In genomic region chr2L:2193357-2193780, dm6 we compare ENCODE assay signal across 1 fruit fly cellular context.
A peak's percentile ranks its signal among the peaks of the same experiment; 100 is the strongest.
TF ChIP-seq lines count a peak whose summit lies in the region.

No protein-coding gene starts in this region.

TF ChIP-seq in whole organism, embryonic, 481 proteins besides CTCF, POLR2A, EP300 and RAD21 (continued from another document and continues in another):
- TF ChIP-seq CG11093 (GFP tag; IDR thresholded peaks at IDR 0.05; lab: Robert Waterston, UW) (peak; percentile 33; the same call in 1 of the 3 replicates), zen (tag; optimal IDR thresholded peaks at IDR 0.05; lab: Kevin White, UChicago) (no peak), CG11085 (GFP tag; IDR thresholded peaks at IDR 0.05; lab: Robert Waterston, UW) (no peak), CG2712 (tag; optimal IDR thresholded peaks at IDR 0.05; lab: Kevin White, UChicago) (peak; percentile 42), CG9727 (GFP tag; optimal IDR thresholded peaks at IDR 0.05; lab: Kevin White, UChicago) (peak; percentile 16), Ssrp (tag; optimal IDR thresholded peaks at IDR 0.05; lab: Kevin White, UChicago) (no peak), CG9817 (tag; optimal IDR thresholded peaks at IDR 0.05; lab: Kevin White, UChicago) (peak; percentile 11), z (GFP tag; IDR thresholded peaks at IDR 0.05; lab: Robert Waterston, UW) (no peak), odd (GFP tag; optimal IDR thresholded peaks at IDR 0.05; lab: Kevin White, UChicago) (peak; percentile 2), sim (GFP tag; IDR thresholded peaks at IDR 0.05; lab: Robert Waterston, UW) (no peak), CG8089 (GFP tag; optimal IDR thresholded peaks at IDR 0.05; lab: Kevin White, UChicago) (peak; percentile 39), az2 (GFP tag; optimal IDR thresholded peaks at IDR 0.05; lab: Kevin White, UChicago) (no peak), fd102C (GFP tag; optimal IDR thresholded peaks at IDR 0.05; lab: Kevin White, UChicago) (no peak), CG2889 (GFP tag; IDR thresholded peaks at IDR 0.05; lab: Robert Waterston, UW) (no peak), klu (GFP tag; IDR thresholded peaks at IDR 0.05; lab: Robert Waterston, UW) (no peak), CG3065 (GFP tag; optimal IDR thresholded peaks at IDR 0.05; lab: Kevin White, UChicago) (no peak), CG1603 (tag; optimal IDR thresholded peaks at IDR 0.05; lab: Kevin White, UChicago) (peak; percentile 65), CG6813 (GFP tag; optimal IDR thresholded peaks at IDR 0.05; lab: Kevin White, UChicago) (peak; percentile 57), sr (GFP tag; IDR thresholded peaks at IDR 0.05; lab: Robert Waterston, UW) (no peak), Abd-B (GFP tag; optimal IDR thresholded peaks at IDR 0.05; lab: Kevin White, UChicago) (peak; percentile 47), CG15696 (tag; optimal IDR thresholded peaks at IDR 0.05; lab: Kevin White, UChicago) (no peak), YL-1 (GFP tag; optimal IDR thresholded peaks at IDR 0.05; lab: Kevin White, UChicago) (peak; percentile 63), Spps (tag; optimal IDR thresholded peaks at IDR 0.05; lab: Kevin White, UChicago) (no peak), CG2678 (tag; optimal IDR thresholded peaks at IDR 0.05; lab: Kevin White, UChicago) (peak; percentile 50), MBD-R2 (GFP tag; IDR thresholded peaks at IDR 0.05; lab: Robert Waterston, UW) (no peak), bbx (GFP tag; IDR thresholded peaks at IDR 0.05; lab: Robert Waterston, UW; ENCODE audit: partially characterized antibody) (no peak), chif (GFP tag; optimal IDR thresholded peaks at IDR 0.05; lab: Kevin White, UChicago) (no peak), CG6654 (GFP tag; optimal IDR thresholded peaks at IDR 0.05; lab: Kevin White, UChicago) (no peak), so (GFP tag; IDR thresholded peaks at IDR 0.05; lab: Robert Waterston, UW) (no peak), CG16779 (GFP tag; IDR thresholded peaks at IDR 0.05; lab: Robert Waterston, UW) (no peak), Optix (GFP tag; IDR thresholded peaks at IDR 0.05; lab: Robert Waterston, UW) (no peak), lmd (GFP tag; IDR thresholded peaks at IDR 0.05; lab: Robert Waterston, UW) (no peak), CG11695 (GFP tag; IDR thresholded peaks at IDR 0.05; lab: Robert Waterston, UW) (no peak), Bdp1 (GFP tag; optimal IDR thresholded peaks at IDR 0.05; lab: Kevin White, UChicago) (peak; percentile 4), ATbp (GFP tag; optimal IDR thresholded peaks at IDR 0.05; lab: Kevin White, UChicago) (no peak), Ets65A (GFP tag; lab: Kevin White, UChicago) (no peak), lov (optimal IDR thresholded peaks at IDR 0.05; lab: Kevin White, UChicago) (no peak), lov (GFP tag; IDR thresholded peaks at IDR 0.05; lab: Robert Waterston, UW) (no peak), CG1602 (GFP tag; optimal IDR thresholded peaks at IDR 0.05; lab: Kevin White, UChicago) (no peak), CG6254 (GFP tag; optimal IDR thresholded peaks at IDR 0.05; lab: Kevin White, UChicago) (peak; percentile 73), CG17612 (GFP tag; IDR thresholded peaks at IDR 0.05; lab: Robert Waterston, UW) (no peak), CG4328 (GFP tag; optimal IDR thresholded peaks at IDR 0.05; lab: Kevin White, UChicago) (peak; percentile 9), dmrt11E (tag; optimal IDR thresholded peaks at IDR 0.05; lab: Kevin White, UChicago) (no peak), Lhr (GFP tag; optimal IDR thresholded peaks at IDR 0.05; lab: Kevin White, UChicago) (peak; percentile 100), Dll (GFP tag; IDR thresholded peaks at IDR 0.05; lab: Robert Waterston, UW; ENCODE audit: partially characterized antibody) (no peak), tll (GFP tag; optimal IDR thresholded peaks at IDR 0.05; lab: Kevin White, UChicago) (no peak), gce (GFP tag; IDR thresholded peaks at IDR 0.05; lab: Robert Waterston, UW) (no peak), CG32767 (GFP tag; IDR thresholded peaks at IDR 0.05; lab: Robert Waterston, UW) (no peak), CG43689 (GFP tag; IDR thresholded peaks at IDR 0.05; lab: Robert Waterston, UW) (no peak), GATAe (GFP tag; conservative IDR thresholded peaks at IDR 0.05; lab: Robert Waterston, UW) (no peak), jumu (GFP tag; optimal IDR thresholded peaks at IDR 0.05; lab: Kevin White, UChicago) (no peak), CG12659 (GFP tag; optimal IDR thresholded peaks at IDR 0.05; lab: Kevin White, UChicago) (peak; percentile 86), dm (GFP tag; optimal IDR thresholded peaks at IDR 0.05; lab: Kevin White, UChicago) (peak; percentile 83), CG9932 (GFP tag; IDR thresholded peaks at IDR 0.05; lab: Robert Waterston, UW) (no peak), slp2 (GFP tag; optimal IDR thresholded peaks at IDR 0.05; lab: Kevin White, UChicago) (no peak), Nf-YA (GFP tag; IDR thresholded peaks at IDR 0.05; lab: Robert Waterston, UW) (no peak), CG6272 (GFP tag; IDR thresholded peaks at IDR 0.05; lab: Robert Waterston, UW) (peak; percentile 51), CG11398 (GFP tag; optimal IDR thresholded peaks at IDR 0.05; lab: Kevin White, UChicago) (peak; percentile 29), nerfin-2 (GFP tag; IDR thresholded peaks at IDR 0.05; lab: Robert Waterston, UW; ENCODE audit: partially characterized antibody) (no peak), inv (GFP tag; IDR thresholded peaks at IDR 0.05; lab: Robert Waterston, UW; ENCODE audit: partially characterized antibody) (no peak), gt (GFP tag; IDR thresholded peaks at IDR 0.05; lab: Robert Waterston, UW) (no peak), Med (GFP tag; lab: Kevin White, UChicago) (peak; percentile 88), CG4707 (GFP tag; optimal IDR thresholded peaks at IDR 0.05; lab: Kevin White, UChicago) (no peak), HHEX (GFP tag; optimal IDR thresholded peaks at IDR 0.05; lab: Kevin White, UChicago) (peak; percentile 24), Sry-β (GFP tag; optimal IDR thresholded peaks at IDR 0.05; lab: Kevin White, UChicago) (peak; percentile 69), h (optimal IDR thresholded peaks at IDR 0.05; lab: Kevin White, UChicago) (no peak), BtbVII (GFP tag; optimal IDR thresholded peaks at IDR 0.05; lab: Kevin White, UChicago) (peak; percentile 55), HLH3B (GFP tag; IDR thresholded peaks at IDR 0.05; lab: Robert Waterston, UW) (no peak), Atf-2 (GFP tag; optimal IDR thresholded peaks at IDR 0.05; lab: Kevin White, UChicago) (no peak), CG7786 (GFP tag; optimal IDR thresholded peaks at IDR 0.05; lab: Kevin White, UChicago) (no peak), Hr3 (GFP tag; optimal IDR thresholded peaks at IDR 0.05; lab: Kevin White, UChicago) (no peak), zfh2 (GFP tag; optimal IDR thresholded peaks at IDR 0.05; lab: Kevin White, UChicago) (no peak), vfl (GFP tag; optimal IDR thresholded peaks at IDR 0.05; lab: Kevin White, UChicago) (peak; percentile 26), stc (GFP tag; IDR thresholded peaks at IDR 0.05; lab: Robert Waterston, UW) (no peak), grn (GFP tag; optimal IDR thresholded peaks at IDR 0.05; lab: Kevin White, UChicago) (no peak), seq (GFP tag; IDR thresholded peaks at IDR 0.05; lab: Robert Waterston, UW) (no peak), CG6854 (GFP tag; optimal IDR thresholded peaks at IDR 0.05; lab: Kevin White, UChicago) (peak; percentile 53), ash1 (GFP tag; optimal IDR thresholded peaks at IDR 0.05; lab: Kevin White, UChicago) (no peak), CG34422 (GFP tag; IDR thresholded peaks at IDR 0.05; lab: Robert Waterston, UW) (no peak), CG10147 (GFP tag; optimal IDR thresholded peaks at IDR 0.05; lab: Kevin White, UChicago) (no peak), Dip3 (GFP tag; optimal IDR thresholded peaks at IDR 0.05; lab: Kevin White, UChicago) (no peak), Hmr (GFP tag; optimal IDR thresholded peaks at IDR 0.05; lab: Kevin White, UChicago) (peak; percentile 97), Sin3A (optimal IDR thresholded peaks at IDR 0.05; lab: Kevin White, UChicago) (peak; percentile 3), NfI (GFP tag; optimal IDR thresholded peaks at IDR 0.05; lab: Kevin White, UChicago) (peak; percentile 44), CG17385 (GFP tag; optimal IDR thresholded peaks at IDR 0.05; lab: Kevin White, UChicago) (peak; percentile 62), Chrac-16 (GFP tag; optimal IDR thresholded peaks at IDR 0.05; lab: Kevin White, UChicago) (no peak), CG18262 (tag; optimal IDR thresholded peaks at IDR 0.05; lab: Kevin White, UChicago) (peak; percentile 26), br (optimal IDR thresholded peaks at IDR 0.05; lab: Kevin White, UChicago) (no peak), CG31441 (GFP tag; IDR thresholded peaks at IDR 0.05; lab: Robert Waterston, UW) (no peak), chinmo (GFP tag; IDR thresholded peaks at IDR 0.05; lab: Robert Waterston, UW; ENCODE audit: partially characterized antibody) (no peak), CG16813 (GFP tag; IDR thresholded peaks at IDR 0.05; lab: Robert Waterston, UW; ENCODE audit: partially characterized antibody) (no peak), CG1024 (GFP tag; IDR thresholded peaks at IDR 0.05; lab: Robert Waterston, UW) (no peak), fu2 (GFP tag; optimal IDR thresholded peaks at IDR 0.05; lab: Kevin White, UChicago) (no peak), NC2β (GFP tag; optimal IDR thresholded peaks at IDR 0.05; lab: Kevin White, UChicago) (peak; percentile 21), CG31224 (GFP tag; IDR thresholded peaks at IDR 0.05; lab: Robert Waterston, UW) (no peak), CG15011 (GFP tag; optimal IDR thresholded peaks at IDR 0.05; lab: Kevin White, UChicago) (no peak), Sox100B (GFP tag; optimal IDR thresholded peaks at IDR 0.05; lab: Kevin White, UChicago) (no peak), disco-r (GFP tag; optimal IDR thresholded peaks at IDR 0.05; lab: Kevin White, UChicago) (peak; percentile 15), CG4730 (GFP tag; IDR thresholded peaks at IDR 0.05; lab: Robert Waterston, UW) (no peak), CG10366 (GFP tag; IDR thresholded peaks at IDR 0.05; lab: Robert Waterston, UW) (no peak), Trl (optimal IDR thresholded peaks at IDR 0.05; lab: Kevin White, UChicago) (no peak), Trl (GFP tag; optimal IDR thresholded peaks at IDR 0.05; lab: Kevin White, UChicago) (no peak), cg (GFP tag; optimal IDR thresholded peaks at IDR 0.05; lab: Kevin White, UChicago) (peak; percentile 38), her (GFP tag; optimal IDR thresholded peaks at IDR 0.05; lab: Kevin White, UChicago) (peak; percentile 99), sd (tag; optimal IDR thresholded peaks at IDR 0.05; lab: Kevin White, UChicago) (peak; percentile 92), CG31365 (tag; optimal IDR thresholded peaks at IDR 0.05; lab: Kevin White, UChicago) (peak; percentile 52), wdn (GFP tag; IDR thresholded peaks at IDR 0.05; lab: Robert Waterston, UW) (no peak), CG6689 (GFP tag; IDR thresholded peaks at IDR 0.05; lab: Robert Waterston, UW) (no peak), CG10543 (GFP tag; optimal IDR thresholded peaks at IDR 0.05; lab: Kevin White, UChicago) (peak; percentile 96), Gsc (GFP tag; IDR thresholded peaks at IDR 0.05; lab: Robert Waterston, UW) (no peak), ase (GFP tag; IDR thresholded peaks at IDR 0.05; lab: Robert Waterston, UW) (no peak), oc (tag; optimal IDR thresholded peaks at IDR 0.05; lab: Kevin White, UChicago) (peak; percentile 76), hbn (GFP tag; IDR thresholded peaks at IDR 0.05; lab: Robert Waterston, UW; ENCODE audit: partially characterized antibody) (no peak), CG13296 (GFP tag; optimal IDR thresholded peaks at IDR 0.05; lab: Kevin White, UChicago) (peak; percentile 59), gcm2 (GFP tag; optimal IDR thresholded peaks at IDR 0.05; lab: Kevin White, UChicago) (no peak), Dbx (GFP tag; IDR thresholded peaks at IDR 0.05; lab: Robert Waterston, UW) (no peak), CG9797 (GFP tag; optimal IDR thresholded peaks at IDR 0.05; lab: Kevin White, UChicago) (peak; percentile 17), Hr78 (GFP tag; optimal IDR thresholded peaks at IDR 0.05; lab: Kevin White, UChicago) (peak in 1 of 2 experiments; percentile 34), Drgx (GFP tag; IDR thresholded peaks at IDR 0.05; lab: Robert Waterston, UW) (no peak), Dfd (GFP tag; optimal IDR thresholded peaks at IDR 0.05; lab: Kevin White, UChicago) (no peak), CHES-1-like (GFP tag; optimal IDR thresholded peaks at IDR 0.05; lab: Kevin White, UChicago) (peak; percentile 3), CG17361 (GFP tag; IDR thresholded peaks at IDR 0.05; lab: Robert Waterston, UW) (no peak), CG3407 (GFP tag; optimal IDR thresholded peaks at IDR 0.05; lab: Kevin White, UChicago) (no peak), cas (GFP tag; IDR thresholded peaks at IDR 0.05; lab: Robert Waterston, UW) (no peak), ara (GFP tag; IDR thresholded peaks at IDR 0.05; lab: Robert Waterston, UW) (no peak), CG14860 (GFP tag; IDR thresholded peaks at IDR 0.05; lab: Robert Waterston, UW; ENCODE audit: partially characterized antibody) (no peak), CG6683 (GFP tag; optimal IDR thresholded peaks at IDR 0.05; lab: Kevin White, UChicago) (peak; percentile 15), CG1832 (GFP tag; optimal IDR thresholded peaks at IDR 0.05; lab: Kevin White, UChicago) (peak; percentile 96), Dref (GFP tag; IDR thresholded peaks at IDR 0.05; lab: Robert Waterston, UW) (no peak), B-H2 (GFP tag; optimal IDR thresholded peaks at IDR 0.05; lab: Kevin White, UChicago) (peak; percentile 78), chm (GFP tag; IDR thresholded peaks at IDR 0.05; lab: Robert Waterston, UW) (no peak), CG17912 (GFP tag; optimal IDR thresholded peaks at IDR 0.05; lab: Kevin White, UChicago) (peak; percentile 84), Taf1 (GFP tag; IDR thresholded peaks at IDR 0.05; lab: Robert Waterston, UW) (no peak), pfk (GFP tag; optimal IDR thresholded peaks at IDR 0.05; lab: Kevin White, UChicago) (peak; percentile 40), Scr (GFP tag; IDR thresholded peaks at IDR 0.05; lab: Robert Waterston, UW; ENCODE audit: partially characterized antibody) (no peak), CG7839 (tag; optimal IDR thresholded peaks at IDR 0.05; lab: Kevin White, UChicago) (peak; percentile 23), CG12942 (GFP tag; optimal IDR thresholded peaks at IDR 0.05; lab: Kevin White, UChicago) (no peak), kay (GFP tag; optimal IDR thresholded peaks at IDR 0.05; lab: Kevin White, UChicago) (peak; percentile 18), emc (GFP tag; optimal IDR thresholded peaks at IDR 0.05; lab: Kevin White, UChicago) (no peak)
